Worm (Caenorhabditis elegans): ENCODE data around the gene srj-21.

ce11 chrV:10709385-10709784, 35.7 kb upstream of the srj-21 start:
- TF ChIP-seq dmd-4 (tag; optimal IDR thresholded peaks at IDR 0.05; ENCODE audit: borderline replicate concordance) (no peak), tbx-2 (tag; optimal IDR thresholded peaks at IDR 0.05) (no peak), unc-86 (tag; optimal IDR thresholded peaks at IDR 0.05) (no peak), fkh-10 (GFP tag; optimal IDR thresholded peaks at IDR 0.05) (no peak)
